Fruit fly (Drosophila melanogaster) whole organism, embryonic: ENCODE measurements around the gene CatB.

Experiments
- ATbp ChIP-seq: fragments of 200-800 bp; sonication (Bioruptor generic); optimal IDR thresholded peaks from 2 replicates; lab custom pipeline; 2017; ENCODE audit warnings: missing biosample characterization, mild to moderate bottlenecking, missing genetic modification characterization, missing genetic modification reagents
- BEAF-32 ChIP-seq: fragments of 200-800 bp; sonication (Bioruptor generic); optimal IDR thresholded peaks from 3 replicates; lab custom pipeline; 2017; ENCODE audit warnings: missing biosample characterization, missing genetic modification characterization, mild to moderate bottlenecking, moderate library complexity, missing genetic modification reagents
- BtbVII ChIP-seq: fragments of 200-800 bp; sonication (Bioruptor generic); optimal IDR thresholded peaks from 3 replicates; lab custom pipeline; 2017; ENCODE audit warnings: missing biosample characterization, mild to moderate bottlenecking, missing genetic modification characterization
- CG10267 ChIP-seq: fragments of 200-800 bp; sonication (Bioruptor generic); optimal IDR thresholded peaks from 2 replicates; lab custom pipeline; 2018; ENCODE audit warnings: missing biosample characterization, mild to moderate bottlenecking, missing genetic modification characterization, moderate library complexity
- CG10321 ChIP-seq: fragments of 200-800 bp; sonication (Bioruptor generic); IDR thresholded peaks from 2 replicates; pipeline ENCODE4 v1.3.6; 2022; ENCODE audit warnings: missing biosample characterization, missing genetic modification characterization
- CG10543 ChIP-seq: fragments of 200-800 bp; sonication (Bioruptor generic); optimal IDR thresholded peaks from 3 replicates; lab custom pipeline; 2017; ENCODE audit warnings: missing biosample characterization, mild to moderate bottlenecking, missing genetic modification characterization, moderate library complexity
- CG11560 ChIP-seq: fragments of 200-800 bp; sonication (Bioruptor generic); IDR thresholded peaks from 3 replicates; pipeline ENCODE4 v1.3.6; 2022; ENCODE audit warnings: missing biosample characterization, missing genetic modification characterization
- CG11723 ChIP-seq: fragments of 200-800 bp; sonication (Bioruptor generic); optimal IDR thresholded peaks from 2 replicates; lab custom pipeline; 2017; ENCODE audit warnings: missing biosample characterization, mild to moderate bottlenecking, missing genetic modification characterization
- CG13296 ChIP-seq: fragments of 200-800 bp; sonication (Bioruptor generic); optimal IDR thresholded peaks from 3 replicates; lab custom pipeline; 2018; ENCODE audit warnings: missing biosample characterization, mild to moderate bottlenecking, missing genetic modification characterization
- CG14441 ChIP-seq: fragments of 200-800 bp; sonication (Bioruptor generic); IDR thresholded peaks from 2 replicates; pipeline ENCODE4 v1.3.6; 2022; ENCODE audit warnings: missing biosample characterization, missing genetic modification characterization
- CG1647 ChIP-seq: fragments of 200-800 bp; sonication (Bioruptor generic); optimal IDR thresholded peaks from 3 replicates; lab custom pipeline; 2016; ENCODE audit warnings: missing biosample characterization, missing genetic modification characterization
- CG2889 ChIP-seq: fragments of 200-800 bp; sonication (Bioruptor generic); IDR thresholded peaks from 3 replicates; pipeline ENCODE4 v1.3.6; 2022; ENCODE audit warnings: missing biosample characterization, missing genetic modification characterization
- CG31224 ChIP-seq: fragments of 200-800 bp; sonication (Bioruptor generic); IDR thresholded peaks from 2 replicates; pipeline ENCODE4 v1.3.6; 2022; ENCODE audit warnings: missing biosample characterization, missing genetic modification characterization
- CG5180 ChIP-seq: fragments of 200-800 bp; sonication (Bioruptor generic); optimal IDR thresholded peaks from 3 replicates; lab custom pipeline; 2017; ENCODE audit warnings: missing biosample characterization, missing genetic modification characterization, mild to moderate bottlenecking, moderate library complexity, missing genetic modification reagents
- CG7839 ChIP-seq: fragments of 200-800 bp; sonication (Bioruptor generic); optimal IDR thresholded peaks from 3 replicates; lab custom pipeline; 2018; ENCODE audit warnings: missing biosample characterization, mild to moderate bottlenecking, missing genetic modification characterization, moderate library complexity
- CG7928 ChIP-seq: fragments of 200-800 bp; sonication (Bioruptor generic); optimal IDR thresholded peaks from 2 replicates; lab custom pipeline; 2017; ENCODE audit warnings: missing biosample characterization, mild to moderate bottlenecking, missing genetic modification characterization
- CG8765 ChIP-seq: fragments of 200-800 bp; sonication (Bioruptor generic); IDR thresholded peaks from 2 replicates; pipeline ENCODE4 v1.3.6; 2022; ENCODE audit warnings: missing biosample characterization, missing genetic modification characterization
- Dll ChIP-seq: fragments of 200-800 bp; sonication (Bioruptor generic); IDR thresholded peaks from 4 replicates; pipeline ENCODE4 v1.3.6; 2022; ENCODE audit warnings: missing biosample characterization, missing genetic modification characterization; ENCODE audit not compliant: partially characterized antibody
- Elba2 ChIP-seq: fragments of 200-800 bp; sonication (Bioruptor generic); optimal IDR thresholded peaks from 3 replicates; lab custom pipeline; 2016; ENCODE audit warnings: missing biosample characterization, missing genetic modification characterization
- Fer1 ChIP-seq: fragments of 200-800 bp; sonication (Bioruptor generic); optimal IDR thresholded peaks from 2 replicates; lab custom pipeline; 2017; ENCODE audit warnings: missing biosample characterization, mild to moderate bottlenecking, missing genetic modification characterization
- GATAe ChIP-seq: fragments of 200-800 bp; sonication (Bioruptor generic); conservative IDR thresholded peaks from 2 replicates; pipeline ENCODE4 v1.3.6; 2022; ENCODE audit warnings: missing biosample characterization, missing genetic modification characterization
- Gug ChIP-seq: fragments of 200-800 bp; sonication (Bioruptor generic); IDR thresholded peaks from 4 replicates; pipeline ENCODE4 v1.3.6; 2022; ENCODE audit warnings: missing biosample characterization, missing genetic modification characterization
- Hr51 ChIP-seq, 2 experiments: fragments of 200-800 bp; sonication (Bioruptor generic); optimal IDR thresholded peaks; 2 replicates in 1 of 2; 3 replicates in 1 of 2; lab custom pipeline; 2016 to 2018; ENCODE audit warnings: missing biosample characterization in 2 of 2, missing genetic modification characterization in 2 of 2, mild to moderate bottlenecking in 1 of 2, moderate library complexity in 1 of 2
- Meics ChIP-seq: fragments of 200-800 bp; sonication (Bioruptor generic); optimal IDR thresholded peaks from 2 replicates; lab custom pipeline; 2017; ENCODE audit warnings: missing biosample characterization, mild to moderate bottlenecking, missing genetic modification characterization
- NC2α ChIP-seq: fragments of 200-800 bp; sonication (Bioruptor generic); optimal IDR thresholded peaks from 2 replicates; lab custom pipeline; 2016; ENCODE audit warnings: missing biosample characterization, missing genetic modification characterization
- NK7.1 ChIP-seq: fragments of 200-800 bp; sonication (Bioruptor generic); optimal IDR thresholded peaks from 3 replicates; lab custom pipeline; 2016; ENCODE audit warnings: missing biosample characterization, missing genetic modification characterization
- Neu2 ChIP-seq: fragments of 200-800 bp; sonication (Bioruptor generic); optimal IDR thresholded peaks from 3 replicates; lab custom pipeline; 2016; ENCODE audit warnings: missing biosample characterization, missing genetic modification characterization, borderline replicate concordance
- Nf-YB ChIP-seq: fragments of 200-800 bp; sonication (Bioruptor generic); optimal IDR thresholded peaks from 3 replicates; lab custom pipeline; 2019; ENCODE audit warnings: missing biosample characterization, mild to moderate bottlenecking, missing genetic modification characterization, moderate library complexity
- Pdp1 ChIP-seq, 2 experiments: fragments of 200-800 bp; sonication (Bioruptor generic); optimal IDR thresholded peaks; 3 replicates each; lab custom pipeline; 2016; ENCODE audit warnings: missing biosample characterization in 2 of 2, missing genetic modification characterization in 2 of 2, mild to moderate bottlenecking in 1 of 2, moderate library complexity in 1 of 2
- Ptx1 ChIP-seq: fragments of 200-800 bp; sonication (Bioruptor generic); IDR thresholded peaks from 2 replicates; pipeline ENCODE4 v1.3.6; 2022; ENCODE audit warnings: missing biosample characterization, missing genetic modification characterization
- Rx ChIP-seq: fragments of 200-800 bp; sonication (Bioruptor generic); IDR thresholded peaks from 2 replicates; pipeline ENCODE4 v1.3.6; 2022; ENCODE audit warnings: missing biosample characterization, missing genetic modification characterization
- aop ChIP-seq: fragments of 200-800 bp; sonication (Bioruptor generic); IDR thresholded peaks from 2 replicates; pipeline ENCODE4 v1.3.6; 2022; ENCODE audit warnings: missing biosample characterization, missing genetic modification characterization
- ci ChIP-seq: fragments of 200-800 bp; sonication (Bioruptor generic); IDR thresholded peaks from 3 replicates; pipeline ENCODE4 v1.3.6; 2022; ENCODE audit warnings: missing biosample characterization, missing genetic modification characterization
- cwo ChIP-seq: fragments of 200-800 bp; sonication (Bioruptor generic); optimal IDR thresholded peaks from 3 replicates; lab custom pipeline; 2017; ENCODE audit warnings: missing biosample characterization, missing genetic modification characterization, mild to moderate bottlenecking, moderate library complexity, missing genetic modification reagents
- dpn ChIP-seq, 2 experiments: fragments of 200-800 bp; sonication (Bioruptor generic); optimal IDR thresholded peaks; 3 replicates each; lab custom pipeline; 2016; ENCODE audit warnings: missing biosample characterization in 2 of 2, missing genetic modification characterization in 2 of 2
- gem ChIP-seq: fragments of 200-800 bp; sonication (Bioruptor generic); optimal IDR thresholded peaks from 2 replicates; lab custom pipeline; 2019; ENCODE audit warnings: missing biosample characterization, mild to moderate bottlenecking, missing genetic modification characterization, moderate library complexity
- grau ChIP-seq: fragments of 200-800 bp; optimal IDR thresholded peaks from 3 replicates; lab custom pipeline; 2019; ENCODE audit warnings: missing biosample characterization, mild to moderate bottlenecking, missing genetic modification characterization, moderate library complexity
- grn ChIP-seq: fragments of 200-800 bp; sonication (Bioruptor generic); optimal IDR thresholded peaks from 3 replicates; lab custom pipeline; 2017; ENCODE audit warnings: missing biosample characterization, missing genetic modification characterization
- gro ChIP-seq: fragments of 200-800 bp; sonication (Bioruptor generic); optimal IDR thresholded peaks from 2 replicates; lab custom pipeline; 2016; ENCODE audit warnings: missing biosample characterization, missing genetic modification characterization
- gsb ChIP-seq: fragments of 200-800 bp; sonication (Bioruptor generic); IDR thresholded peaks from 2 replicates; pipeline ENCODE4 v1.3.6; 2022; ENCODE audit warnings: missing biosample characterization, missing genetic modification characterization
- jumu ChIP-seq: fragments of 200-800 bp; sonication (Bioruptor generic); optimal IDR thresholded peaks from 3 replicates; lab custom pipeline; 2016; ENCODE audit warnings: missing biosample characterization, missing genetic modification characterization
- lab ChIP-seq: fragments of 200-800 bp; sonication (Bioruptor generic); optimal IDR thresholded peaks from 3 replicates; lab custom pipeline; 2017; ENCODE audit warnings: missing biosample characterization, missing genetic modification characterization, mild to moderate bottlenecking, moderate library complexity, missing genetic modification reagents
- mirr ChIP-seq: fragments of 200-800 bp; sonication (Bioruptor generic); optimal IDR thresholded peaks from 3 replicates; lab custom pipeline; 2018; ENCODE audit warnings: missing biosample characterization, mild to moderate bottlenecking, missing genetic modification characterization
- nmo ChIP-seq: fragments of 200-800 bp; sonication (Bioruptor generic); optimal IDR thresholded peaks from 2 replicates; lab custom pipeline; 2018; ENCODE audit warnings: missing biosample characterization, mild to moderate bottlenecking, missing genetic modification characterization, moderate library complexity
- ssp ChIP-seq: fragments of 200-800 bp; sonication (Bioruptor generic); IDR thresholded peaks from 2 replicates; pipeline ENCODE4 v1.3.6; 2022; ENCODE audit warnings: missing biosample characterization, missing genetic modification characterization
- sug ChIP-seq: fragments of 200-800 bp; optimal IDR thresholded peaks from 2 replicates; lab custom pipeline; 2019; ENCODE audit warnings: missing biosample characterization, mild to moderate bottlenecking, missing genetic modification characterization, moderate library complexity
- tgo ChIP-seq: fragments of 200-800 bp; sonication (Bioruptor generic); IDR thresholded peaks from 3 replicates; pipeline ENCODE4 v1.3.6; 2022; ENCODE audit warnings: missing biosample characterization, missing genetic modification characterization
- toy ChIP-seq: fragments of 200-800 bp; sonication (Bioruptor generic); IDR thresholded peaks from 2 replicates; pipeline ENCODE4 v1.3.6; 2022; ENCODE audit warnings: missing biosample characterization, missing genetic modification characterization
- vfl ChIP-seq: fragments of 200-800 bp; sonication (Bioruptor generic); optimal IDR thresholded peaks from 2 replicates; lab custom pipeline; 2016; ENCODE audit warnings: missing biosample characterization, missing genetic modification characterization
- wek ChIP-seq: fragments of 200-800 bp; sonication (Bioruptor generic); optimal IDR thresholded peaks from 3 replicates; lab custom pipeline; 2018; ENCODE audit warnings: missing biosample characterization, mild to moderate bottlenecking, missing genetic modification characterization, moderate library complexity

CatB gene

dm6 chr2L:8697915-8698627, 7.3 kb upstream of the CatB start (continued):
- TF ChIP-seq NK7.1 (no peak), Nf-YB (GFP tag; lab: Kevin White, UChicago) (peak; percentile 18), CG14441 (peak; percentile 24; the same call in 1 of the 2 replicates), CG11723 (GFP tag; lab: Kevin White, UChicago) (no peak), grn (GFP tag; lab: Kevin White, UChicago) (peak; percentile 83), CG8765 (GFP tag; lab: Robert Waterston, UW) (no peak), BtbVII (GFP tag; lab: Kevin White, UChicago) (no peak), tgo (no peak), CG1647 (GFP tag; lab: Kevin White, UChicago) (no peak), CG2889 (GFP tag; lab: Robert Waterston, UW) (no peak), Hr51 (GFP tag; optimal IDR thresholded peaks at IDR 0.05; lab: Kevin White, UChicago) (no peak), dpn (GFP tag; optimal IDR thresholded peaks at IDR 0.05; lab: Kevin White, UChicago) (no peak), gem (tag; lab: Kevin White, UChicago) (peak; percentile 29), CG10321 (no peak), nmo (GFP tag; lab: Kevin White, UChicago) (no peak), Pdp1 (GFP tag; optimal IDR thresholded peaks at IDR 0.05; lab: Kevin White, UChicago) (no peak), GATAe (peak; percentile 66), CG31224 (no peak), vfl (GFP tag; lab: Kevin White, UChicago) (no peak), CG7839 (tag; lab: Kevin White, UChicago) (peak; percentile 20), Rx (GFP tag; lab: Robert Waterston, UW) (no peak), Meics (GFP tag; lab: Kevin White, UChicago) (peak; percentile 0), Ptx1 (GFP tag; lab: Robert Waterston, UW) (no peak), toy (GFP tag; lab: Robert Waterston, UW) (no peak), aop (GFP tag; lab: Robert Waterston, UW) (no peak), Neu2 (GFP tag; lab: Kevin White, UChicago) (no peak), Dll (GFP tag; lab: Robert Waterston, UW) (no peak), CG13296 (GFP tag; lab: Kevin White, UChicago) (peak; percentile 2), CG5180 (GFP tag; lab: Kevin White, UChicago) (no peak), BEAF-32 (GFP tag; lab: Kevin White, UChicago) (no peak), Fer1 (GFP tag; lab: Kevin White, UChicago) (no peak), wek (GFP tag; lab: Kevin White, UChicago) (peak; percentile 20), jumu (GFP tag; lab: Kevin White, UChicago) (no peak), sug (tag; lab: Kevin White, UChicago) (peak; percentile 98), CG10543 (GFP tag; lab: Kevin White, UChicago) (peak; percentile 33), gro (no peak), lab (GFP tag; lab: Kevin White, UChicago) (peak; percentile 25), Gug (GFP tag; lab: Robert Waterston, UW) (no peak), CG10267 (tag; lab: Kevin White, UChicago) (no peak), ATbp (GFP tag; lab: Kevin White, UChicago) (no peak), cwo (GFP tag; lab: Kevin White, UChicago) (peak; percentile 29), ci (GFP tag; lab: Robert Waterston, UW) (no peak), gsb (GFP tag; lab: Robert Waterston, UW) (no peak), CG11560 (no peak), mirr (peak; percentile 54), ssp (GFP tag; lab: Robert Waterston, UW) (no peak), grau (peak; percentile 16), CG7928 (GFP tag; lab: Kevin White, UChicago) (no peak), Elba2 (GFP tag; lab: Kevin White, UChicago) (no peak), NC2α (GFP tag; lab: Kevin White, UChicago) (no peak)
